Worm (Caenorhabditis elegans) whole organism, L2 larva: Measurements from ENCODE around the gene gld-3.

Experiments used
- ama-1 ChIP-seq: fragments of 150-350 bp; optimal IDR thresholded peaks from 2 replicates; lab custom pipeline; 2018; ENCODE audit warnings: inconsistent platforms
- egl-27 ChIP-seq: sonication (generic microtip); optimal IDR thresholded peaks from 3 replicates; lab custom pipeline; 2017; ENCODE audit warnings: missing biosample characterization, missing genetic modification reagents, missing genetic modification characterization
- elt-1 ChIP-seq: fragments of 150-350 bp; optimal IDR thresholded peaks from 2 replicates; lab custom pipeline; 2014; ENCODE audit warnings: missing biosample characterization, missing genetic modification characterization
- elt-3 ChIP-seq: sonication (generic microtip); optimal IDR thresholded peaks from 2 replicates; lab custom pipeline; 2017; ENCODE audit warnings: missing biosample characterization, missing genetic modification characterization
- fos-1 ChIP-seq: fragments of 150-350 bp; optimal IDR thresholded peaks from 2 replicates; lab custom pipeline; 2014; ENCODE audit warnings: missing biosample characterization, missing genetic modification characterization
- gmeb-1 ChIP-seq: fragments of 150-350 bp; optimal IDR thresholded peaks from 2 replicates; lab custom pipeline; 2014; ENCODE audit warnings: missing biosample characterization, missing genetic modification characterization
- lin-39 ChIP-seq: fragments of 150-350 bp; optimal IDR thresholded peaks from 2 replicates; lab custom pipeline; 2014; ENCODE audit warnings: missing biosample characterization, missing genetic modification reagents, missing genetic modification characterization
- nhr-237 ChIP-seq: fragments of 150-350 bp; optimal IDR thresholded peaks from 2 replicates; lab custom pipeline; 2014; ENCODE audit warnings: missing biosample characterization, missing genetic modification characterization
- nhr-77 ChIP-seq: fragments of 150-350 bp; optimal IDR thresholded peaks from 2 replicates; lab custom pipeline; 2014; ENCODE audit warnings: missing biosample characterization, missing genetic modification characterization
- sem-4 ChIP-seq: fragments of 150-350 bp; optimal IDR thresholded peaks from 2 replicates; lab custom pipeline; 2014; ENCODE audit warnings: missing biosample characterization, missing genetic modification reagents, missing genetic modification characterization
- snpc-4 ChIP-seq: fragments of 150-350 bp; optimal IDR thresholded peaks from 2 replicates; lab custom pipeline; 2014; ENCODE audit warnings: missing biosample characterization, missing genetic modification characterization
- ztf-11 ChIP-seq: sonication (generic microtip); optimal IDR thresholded peaks from 2 replicates; lab custom pipeline; 2017; ENCODE audit warnings: missing biosample characterization, missing genetic modification characterization

ce11 chrII:7186117-7186516, 53.7 kb downstream of the gld-3 start:
- TF ChIP-seq egl-27 (tag; lab: Kevin White, UChicago) (no peak), fos-1 (tag; lab: Kevin White, UChicago) (no peak), ztf-11 (no peak), lin-39 (tag; lab: Kevin White, UChicago) (no peak), elt-1 (no peak), nhr-77 (tag; lab: Kevin White, UChicago) (no peak), nhr-237 (tag; lab: Kevin White, UChicago) (no peak), sem-4 (tag; lab: Kevin White, UChicago) (no peak), snpc-4 (tag; lab: Kevin White, UChicago) (no peak), ama-1 (lab: Kevin White, UChicago) (no peak), gmeb-1 (tag; lab: Kevin White, UChicago) (no peak), elt-3 (tag; lab: Kevin White, UChicago) (no peak)
